Worm (Caenorhabditis elegans) whole organism, L1 larva: ENCODE results near the gene Y110A2AL.5.

Source experiments
- C04F5.9 ChIP-seq: sonication (generic microtip); optimal IDR thresholded peaks from 2 replicates; lab custom pipeline; 2016; ENCODE audit warnings: missing genetic modification characterization, missing compliant biosample characterization
- aha-1 ChIP-seq: fragments of 150-350 bp; optimal IDR thresholded peaks from 2 replicates; lab custom pipeline; 2014; ENCODE audit warnings: missing biosample characterization, missing genetic modification characterization
- alr-1 ChIP-seq: fragments of 200-800 bp; sonication (Bioruptor generic); optimal IDR thresholded peaks from 2 replicates; lab custom pipeline; 2018; ENCODE audit warnings: borderline replicate concordance, mild to moderate bottlenecking, missing genetic modification characterization, missing compliant biosample characterization
- ama-1 ChIP-seq: fragments of 150-350 bp; optimal IDR thresholded peaks from 2 replicates; lab custom pipeline; 2014
- blmp-1 ChIP-seq: fragments of 150-350 bp; optimal IDR thresholded peaks from 2 replicates; lab custom pipeline; 2014; ENCODE audit warnings: missing biosample characterization, missing genetic modification characterization
- ceh-63 ChIP-seq: fragments of 200-800 bp; sonication (Bioruptor generic); optimal IDR thresholded peaks from 2 replicates; lab custom pipeline; 2018; ENCODE audit warnings: mild to moderate bottlenecking, missing genetic modification characterization, missing compliant biosample characterization
- ceh-8 ChIP-seq: fragments of 200-800 bp; sonication (Bioruptor generic); optimal IDR thresholded peaks from 2 replicates; lab custom pipeline; 2018; ENCODE audit warnings: mild to moderate bottlenecking, missing genetic modification characterization, moderate library complexity, missing compliant biosample characterization
- ceh-82 ChIP-seq, 3 experiments: fragments of 150-350 bp in 1 of 3; sonication (generic microtip) in 2 of 3; optimal IDR thresholded peaks; 2 replicates each; lab custom pipeline; 2014 to 2017; ENCODE audit warnings: missing biosample characterization in 3 of 3, missing genetic modification characterization in 3 of 3
- dpl-1 ChIP-seq, 3 experiments: fragments of 150-350 bp in 2 of 3; sonication (generic microtip) in 1 of 3; optimal IDR thresholded peaks; 2 replicates each; lab custom pipeline; 2014 to 2017; ENCODE audit warnings: missing biosample characterization in 3 of 3, missing genetic modification characterization in 3 of 3, missing genetic modification reagents in 3 of 3
- efl-1 ChIP-seq, 4 experiments: fragments of 150-350 bp; optimal IDR thresholded peaks in 3 of 4; peaks in 1 of 4; 1 replicate in 1 of 4; 2 replicates in 3 of 4; lab custom pipeline; 2014; ENCODE audit warnings: missing biosample characterization in 2 of 4, missing genetic modification characterization in 2 of 4, missing genetic modification reagents in 2 of 4
- efl-3 ChIP-seq: fragments of 200-800 bp; sonication (Bioruptor generic); optimal IDR thresholded peaks from 2 replicates; lab custom pipeline; 2018; ENCODE audit warnings: mild to moderate bottlenecking, missing genetic modification characterization, missing compliant biosample characterization
- egl-27 ChIP-seq, 2 experiments: fragments of 150-350 bp in 1 of 2; sonication (generic microtip); optimal IDR thresholded peaks; 3 replicates each; lab custom pipeline; 2017 to 2018; ENCODE audit warnings: missing biosample characterization in 2 of 2, missing genetic modification characterization in 2 of 2, missing genetic modification reagents in 2 of 2
- elt-2 ChIP-seq: sonication (generic microtip); optimal IDR thresholded peaks from 2 replicates; lab custom pipeline; 2016; ENCODE audit warnings: missing genetic modification characterization, mild to moderate bottlenecking, inconsistent platforms, missing compliant biosample characterization, missing genetic modification reagents
- ets-5 ChIP-seq: fragments of 200-800 bp; sonication (Bioruptor generic); IDR thresholded peaks from 2 replicates; pipeline ENCODE4 v1.3.6; 2022; ENCODE audit warnings: missing genetic modification characterization, missing compliant biosample characterization
- fkh-10 ChIP-seq: sonication (generic microtip); optimal IDR thresholded peaks from 2 replicates; lab custom pipeline; 2017; ENCODE audit warnings: missing biosample characterization, missing genetic modification reagents, missing genetic modification characterization
- fkh-4 ChIP-seq: sonication (generic microtip); optimal IDR thresholded peaks from 2 replicates; lab custom pipeline; 2016; ENCODE audit warnings: missing compliant biosample characterization, missing genetic modification characterization, borderline replicate concordance
- fkh-8 ChIP-seq: sonication (generic microtip); optimal IDR thresholded peaks from 2 replicates; lab custom pipeline; 2016; ENCODE audit warnings: mild to moderate bottlenecking, missing genetic modification characterization, missing compliant biosample characterization
- fos-1 ChIP-seq: fragments of 150-350 bp; optimal IDR thresholded peaks from 2 replicates; lab custom pipeline; 2014; ENCODE audit warnings: missing biosample characterization, missing genetic modification characterization
- grh-1 ChIP-seq: fragments of 200-800 bp; sonication (Bioruptor generic); IDR thresholded peaks from 2 replicates; pipeline ENCODE4 v1.3.6; 2022; ENCODE audit warnings: missing genetic modification reagents, missing genetic modification characterization, missing compliant biosample characterization
- hlh-17 ChIP-seq: fragments of 200-800 bp; sonication (Bioruptor generic); optimal IDR thresholded peaks from 2 replicates; lab custom pipeline; 2018; ENCODE audit warnings: missing genetic modification characterization, mild to moderate bottlenecking, missing compliant biosample characterization, moderate library complexity, borderline replicate concordance
- hpl-2 ChIP-seq: fragments of 150-350 bp; optimal IDR thresholded peaks from 2 replicates; lab custom pipeline; 2014; ENCODE audit warnings: missing biosample characterization, missing genetic modification reagents, missing genetic modification characterization
- isw-1 ChIP-seq: fragments of 200-800 bp; sonication (Bioruptor generic); IDR thresholded peaks from 2 replicates; pipeline ENCODE4 v1.3.6; 2022; ENCODE audit warnings: missing genetic modification characterization, missing compliant biosample characterization
- lin-13 ChIP-seq: fragments of 150-350 bp; optimal IDR thresholded peaks from 2 replicates; lab custom pipeline; 2014; ENCODE audit warnings: missing biosample characterization, missing genetic modification reagents, missing genetic modification characterization
- lin-14 ChIP-seq: fragments of 200-800 bp; sonication (Bioruptor generic); optimal IDR thresholded peaks from 2 replicates; lab custom pipeline; 2018; ENCODE audit warnings: mild to moderate bottlenecking, missing genetic modification characterization, moderate library complexity, missing compliant biosample characterization
- lin-35 ChIP-seq, 2 experiments: fragments of 150-350 bp; optimal IDR thresholded peaks; 2 replicates each; lab custom pipeline; 2014; ENCODE audit warnings: missing biosample characterization in 2 of 2, missing genetic modification characterization in 2 of 2, missing genetic modification reagents in 2 of 2
- lin-39 ChIP-seq: fragments of 150-350 bp; optimal IDR thresholded peaks from 2 replicates; lab custom pipeline; 2014; ENCODE audit warnings: missing biosample characterization, missing genetic modification reagents, missing genetic modification characterization
- lsy-2 ChIP-seq, 2 experiments: fragments of 150-350 bp; optimal IDR thresholded peaks; 2 replicates each; lab custom pipeline; 2014; ENCODE audit warnings: missing biosample characterization in 2 of 2, missing genetic modification characterization in 2 of 2
- mab-9 ChIP-seq: fragments of 200-800 bp; sonication (Bioruptor generic); IDR thresholded peaks from 2 replicates; pipeline ENCODE4 v1.3.6; 2022; ENCODE audit warnings: missing genetic modification reagents, missing genetic modification characterization, missing compliant biosample characterization
- mdl-1 ChIP-seq, 2 experiments: fragments of 150-350 bp; optimal IDR thresholded peaks; 2 replicates each; lab custom pipeline; 2014 to 2017; ENCODE audit warnings: missing biosample characterization in 2 of 2, missing genetic modification characterization in 2 of 2, inconsistent platforms in 1 of 2
- mef-2 ChIP-seq: fragments of 150-350 bp; optimal IDR thresholded peaks from 2 replicates; lab custom pipeline; 2014; ENCODE audit warnings: missing biosample characterization, missing genetic modification characterization
- mep-1 ChIP-seq: fragments of 150-350 bp; optimal IDR thresholded peaks from 2 replicates; lab custom pipeline; 2014; ENCODE audit warnings: missing biosample characterization, missing genetic modification characterization
- nhr-11 ChIP-seq: fragments of 150-350 bp; optimal IDR thresholded peaks from 2 replicates; lab custom pipeline; 2014; ENCODE audit warnings: missing biosample characterization, missing genetic modification characterization
- nhr-19 ChIP-seq: fragments of 200-800 bp; sonication (Bioruptor generic); conservative IDR thresholded peaks from 2 replicates; pipeline ENCODE4 v1.3.6; 2022; ENCODE audit warnings: missing genetic modification characterization, missing compliant biosample characterization
- nhr-28 ChIP-seq: fragments of 150-350 bp; optimal IDR thresholded peaks from 2 replicates; lab custom pipeline; 2014; ENCODE audit warnings: missing biosample characterization, missing genetic modification characterization
- nhr-47 ChIP-seq: sonication (generic microtip); optimal IDR thresholded peaks from 2 replicates; lab custom pipeline; 2016; ENCODE audit warnings: mild to moderate bottlenecking, missing genetic modification characterization, moderate library complexity, missing compliant biosample characterization
- nhr-71 ChIP-seq: sonication (generic microtip); optimal IDR thresholded peaks from 2 replicates; lab custom pipeline; 2016; ENCODE audit warnings: mild to moderate bottlenecking, missing genetic modification characterization, moderate library complexity, missing compliant biosample characterization
- nhr-85 ChIP-seq: sonication (generic microtip); peaks from one replicate; lab custom pipeline; 2016; ENCODE audit warnings: missing genetic modification characterization, inconsistent platforms, missing compliant biosample characterization
- nhr-90 ChIP-seq: sonication (generic microtip); optimal IDR thresholded peaks from 2 replicates; lab custom pipeline; 2016; ENCODE audit warnings: mild to moderate bottlenecking, missing genetic modification characterization, missing compliant biosample characterization; ENCODE audit not compliant: poor library complexity
- pqm-1 ChIP-seq: sonication (generic microtip); optimal IDR thresholded peaks from 3 replicates; lab custom pipeline; 2017; ENCODE audit warnings: missing biosample characterization, missing genetic modification characterization
- rnt-1 ChIP-seq: sonication (generic microtip); optimal IDR thresholded peaks from 2 replicates; lab custom pipeline; 2016; ENCODE audit warnings: mild to moderate bottlenecking, missing genetic modification characterization, moderate library complexity, missing compliant biosample characterization
- snpc-4 ChIP-seq: fragments of 150-350 bp; optimal IDR thresholded peaks from 2 replicates; lab custom pipeline; 2014; ENCODE audit warnings: missing biosample characterization, missing genetic modification characterization
- snu-23 ChIP-seq: sonication (generic microtip); optimal IDR thresholded peaks from 2 replicates; lab custom pipeline; 2016; ENCODE audit warnings: missing genetic modification characterization, missing compliant biosample characterization
- sptf-1 ChIP-seq: fragments of 150-350 bp; optimal IDR thresholded peaks from 2 replicates; lab custom pipeline; 2014; ENCODE audit warnings: missing biosample characterization, missing genetic modification characterization
- tbx-2 ChIP-seq: sonication (generic microtip); optimal IDR thresholded peaks from 2 replicates; lab custom pipeline; 2016; ENCODE audit warnings: missing genetic modification characterization, missing compliant biosample characterization
- tlp-1 ChIP-seq: fragments of 150-350 bp; optimal IDR thresholded peaks from 2 replicates; lab custom pipeline; 2014; ENCODE audit warnings: missing biosample characterization, missing genetic modification characterization
- unc-130 ChIP-seq: fragments of 150-350 bp; optimal IDR thresholded peaks from 2 replicates; lab custom pipeline; 2017; ENCODE audit warnings: missing biosample characterization, missing genetic modification characterization, inconsistent platforms
- unc-62 ChIP-seq: fragments of 150-350 bp; optimal IDR thresholded peaks from 2 replicates; lab custom pipeline; 2014; ENCODE audit warnings: missing biosample characterization, missing genetic modification reagents, missing genetic modification characterization
- unc-98 ChIP-seq: fragments of 200-800 bp; sonication (Bioruptor generic); IDR thresholded peaks from 2 replicates; pipeline ENCODE4 v1.3.6; 2022; ENCODE audit warnings: missing genetic modification characterization, missing compliant biosample characterization
- vab-15 ChIP-seq: sonication (generic microtip); optimal IDR thresholded peaks from 2 replicates; lab custom pipeline; 2017; ENCODE audit warnings: missing genotype, mild to moderate bottlenecking, missing genetic modification characterization, missing compliant biosample characterization
- zag-1 ChIP-seq: fragments of 150-350 bp; optimal IDR thresholded peaks from 2 replicates; lab custom pipeline; 2014; ENCODE audit warnings: missing biosample characterization, missing genetic modification characterization
- ztf-11 ChIP-seq, 2 experiments: sonication (generic microtip); optimal IDR thresholded peaks; 2 replicates each; lab custom pipeline; 2016 to 2017; ENCODE audit warnings: missing genetic modification characterization in 2 of 2, missing biosample characterization in 1 of 2, missing compliant biosample characterization in 1 of 2

Gene Y110A2AL.5

DNA sequence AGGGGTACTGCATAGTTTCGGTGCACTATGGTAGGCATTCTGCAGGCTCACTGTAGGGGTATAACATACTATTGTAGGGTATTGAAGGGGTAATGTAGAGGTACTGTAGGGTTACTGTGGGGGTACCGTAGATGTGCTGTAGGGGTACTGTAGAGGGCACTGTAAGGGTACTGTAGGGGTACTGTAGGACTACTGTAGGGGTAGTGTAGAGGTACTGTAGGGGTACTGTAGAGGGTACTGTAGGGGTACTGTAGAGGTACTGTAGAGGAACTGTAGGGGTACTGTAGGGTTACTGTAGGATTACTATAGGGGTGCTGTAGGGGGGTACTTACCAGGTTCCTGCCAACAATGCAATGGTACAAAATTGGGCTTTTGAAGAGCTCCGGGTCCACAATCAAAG lies 34.2 kb upstream of the Y110A2AL.5 start:
- TF ChIP-seq ceh-63 (GFP tag; lab: Kevin White, UChicago) (no peak), efl-1 (optimal IDR thresholded peaks at IDR 0.05; lab: Kevin White, UChicago) (no peak), efl-1 (GFP tag; optimal IDR thresholded peaks at IDR 0.05 in 1 of 2; lab: Kevin White, UChicago) (peak in 1 of 2 experiments; percentile 75), tbx-2 (tag; lab: Kevin White, UChicago) (no peak), rnt-1 (tag; lab: Kevin White, UChicago) (no peak), nhr-85 (tag; lab: Kevin White, UChicago) (peak; percentile 42), fkh-4 (no peak)

DNA sequence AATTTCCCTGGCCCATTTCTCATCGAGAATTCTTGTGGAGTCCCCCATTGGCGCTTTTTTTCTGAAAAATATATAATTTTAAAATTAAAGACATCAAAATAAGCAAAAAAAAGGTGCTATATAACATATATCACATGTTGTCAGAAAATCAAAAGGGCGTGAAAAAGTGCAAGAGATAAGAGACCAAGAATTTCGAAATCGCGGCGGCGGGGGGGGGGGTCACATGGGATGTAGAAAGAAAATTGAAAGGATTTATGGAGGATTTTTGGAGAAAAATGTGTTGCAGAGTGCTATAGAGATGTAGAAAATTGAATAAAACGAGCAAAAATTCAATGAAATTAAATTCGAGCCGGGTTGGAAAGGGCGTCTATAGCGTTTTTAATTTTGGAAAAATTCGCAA lies 33.2 kb upstream of the Y110A2AL.5 start, which contains the start of gene K12H6.6:
TSS of gene K12H6.6 (minus strand) at position 61 of the 400 bp plus-strand sequence.
- TF ChIP-seq alr-1 (tag; lab: Kevin White, UChicago), result no peak
- TF ChIP-seq nhr-85 (tag; lab: Kevin White, UChicago), result peak; percentile 45
- no peak for TF ChIP-seq aha-1 (tag; lab: Kevin White, UChicago)
- TF ChIP-seq blmp-1 (tag; lab: Kevin White, UChicago), result no peak
- TF ChIP-seq sptf-1 (tag; lab: Kevin White, UChicago), result no peak
- TF ChIP-seq nhr-11 (tag; lab: Kevin White, UChicago), result no peak
- TF ChIP-seq tlp-1 (tag; lab: Kevin White, UChicago), result no peak
- no peak for TF ChIP-seq C04F5.9 (tag; lab: Kevin White, UChicago)
- no peak for TF ChIP-seq elt-2
- TF ChIP-seq pqm-1 (tag; lab: Kevin White, UChicago), result no peak
- TF ChIP-seq ceh-8 (GFP tag; lab: Kevin White, UChicago), result no peak
- peak; percentile 30 for TF ChIP-seq fkh-8
- no peak for TF ChIP-seq nhr-47 (tag; lab: Kevin White, UChicago)
- TF ChIP-seq hpl-2 (GFP tag; lab: Kevin White, UChicago), result no peak
- TF ChIP-seq snu-23 (GFP tag; lab: Kevin White, UChicago), result peak; percentile 11
- TF ChIP-seq ceh-82 (tag; optimal IDR thresholded peaks at IDR 0.05; lab: Kevin White, UChicago), result no peak
- TF ChIP-seq ets-5, result no peak
- no peak for TF ChIP-seq efl-3
- no peak for TF ChIP-seq egl-27 (tag; optimal IDR thresholded peaks at IDR 0.05; lab: Kevin White, UChicago)
- no peak for TF ChIP-seq lin-39
- no peak for TF ChIP-seq vab-15 (tag; lab: Kevin White, UChicago)
- no peak for TF ChIP-seq mef-2
- TF ChIP-seq hlh-17, result no peak
- no peak for TF ChIP-seq fos-1 (tag; lab: Kevin White, UChicago)
- no peak for TF ChIP-seq zag-1 (tag; lab: Kevin White, UChicago)
- TF ChIP-seq nhr-71 (tag; lab: Kevin White, UChicago), result peak; percentile 39
- TF ChIP-seq lin-35 (GFP tag; optimal IDR thresholded peaks at IDR 0.05; lab: Kevin White, UChicago), result no peak
- TF ChIP-seq tbx-2 (tag; lab: Kevin White, UChicago), result no peak
- TF ChIP-seq mab-9 (GFP tag; lab: Robert Waterston, UW), result no peak
- no peak for TF ChIP-seq rnt-1 (tag; lab: Kevin White, UChicago)
- peak; percentile 70 for TF ChIP-seq lin-14 (GFP tag; lab: Kevin White, UChicago)
- TF ChIP-seq lsy-2 (tag; optimal IDR thresholded peaks at IDR 0.05; lab: Kevin White, UChicago), result no peak
- TF ChIP-seq nhr-90, result no peak
- TF ChIP-seq nhr-19, result no peak
- TF ChIP-seq mdl-1 (tag; optimal IDR thresholded peaks at IDR 0.05; lab: Kevin White, UChicago), result no peak
- no peak for TF ChIP-seq unc-62
- no peak for TF ChIP-seq ama-1 (lab: Kevin White, UChicago)
- TF ChIP-seq unc-98 (GFP tag; lab: Robert Waterston, UW), result no peak
- peak; percentile 6 for TF ChIP-seq lin-13 (GFP tag; lab: Kevin White, UChicago)
- no peak for TF ChIP-seq snpc-4
- TF ChIP-seq grh-1 (GFP tag; lab: Robert Waterston, UW), result no peak
- no peak for TF ChIP-seq fkh-10 (GFP tag; lab: Kevin White, UChicago)
- no peak for TF ChIP-seq isw-1 (GFP tag; lab: Robert Waterston, UW)
- TF ChIP-seq mep-1, result no peak
- no peak for TF ChIP-seq ztf-11 (tag; optimal IDR thresholded peaks at IDR 0.05; lab: Kevin White, UChicago)
- TF ChIP-seq nhr-28, result no peak
- no peak for TF ChIP-seq unc-130 (tag; lab: Kevin White, UChicago)
- TF ChIP-seq dpl-1 (GFP tag; optimal IDR thresholded peaks at IDR 0.05; lab: Kevin White, UChicago), result peak in 1 of 3 experiments; percentile 9
